5 fruit fly cellular contexts compared by ENCODE assay signal in the genomic region with DNA sequence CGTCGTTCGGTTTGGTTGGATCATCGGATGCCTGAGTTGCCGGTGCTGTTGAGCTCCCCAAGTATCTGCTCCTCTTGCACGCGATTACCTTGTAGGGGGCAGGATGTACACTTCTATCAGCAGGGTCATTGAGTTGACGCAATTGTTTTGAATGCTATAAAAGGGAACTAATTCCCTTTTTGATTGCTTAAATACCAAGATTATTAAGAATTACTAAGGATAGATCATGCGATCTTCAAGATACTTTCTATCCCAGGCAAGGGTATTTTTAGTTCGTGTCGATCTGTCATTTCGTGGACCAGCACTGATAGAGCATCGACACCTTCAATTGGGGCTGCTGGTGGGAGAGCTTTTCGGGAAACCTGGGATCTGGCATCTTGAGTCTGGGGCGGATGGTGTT.
A peak's percentile ranks its signal among the peaks of the same experiment; 100 is the strongest.
TF ChIP-seq lines count a peak whose summit lies in the region.

No protein-coding gene starts in this region.

- no peak for TF ChIP-seq CTCF in whole organism, embryonic (GFP tag; optimal IDR thresholded peaks at IDR 0.05; lab: Kevin White, UChicago)

TF ChIP-seq in whole organism, 6 proteins besides CTCF, POLR2A, EP300 and RAD21:
- no peak for TF ChIP-seq Dll (optimal IDR thresholded peaks at IDR 0.05; lab: Kevin White, UChicago)
- TF ChIP-seq usp (GFP tag; optimal IDR thresholded peaks at IDR 0.05; lab: Kevin White, UChicago) = no peak
- TF ChIP-seq EcR (GFP tag; optimal IDR thresholded peaks at IDR 0.05; lab: Kevin White, UChicago) = peak in 1 of 2 experiments; percentile 47
- peak; percentile 62 for TF ChIP-seq pan (optimal IDR thresholded peaks at IDR 0.05; lab: Kevin White, UChicago)
- TF ChIP-seq psq (optimal IDR thresholded peaks at IDR 0.05; lab: Kevin White, UChicago) = no peak
- no peak for TF ChIP-seq CG8478 (optimal IDR thresholded peaks at IDR 0.05; lab: Kevin White, UChicago)

TF ChIP-seq in whole organism, embryonic, 481 proteins besides CTCF, POLR2A, EP300 and RAD21:
- TF ChIP-seq oc (tag; optimal IDR thresholded peaks at IDR 0.05; lab: Kevin White, UChicago) (no peak), Gsc (GFP tag; IDR thresholded peaks at IDR 0.05; lab: Robert Waterston, UW) (no peak), CG7963 (GFP tag; IDR thresholded peaks at IDR 0.05; lab: Robert Waterston, UW; ENCODE audit: partially characterized antibody) (no peak), nom (GFP tag; optimal IDR thresholded peaks at IDR 0.05; lab: Kevin White, UChicago) (peak; percentile 25), BEAF-32 (GFP tag; optimal IDR thresholded peaks at IDR 0.05; lab: Kevin White, UChicago) (no peak), lbe (GFP tag; optimal IDR thresholded peaks at IDR 0.05; lab: Kevin White, UChicago) (peak; percentile 29), bsh (GFP tag; optimal IDR thresholded peaks at IDR 0.05; lab: Kevin White, UChicago) (peak in 1 of 2 experiments; percentile 22), Dp (GFP tag; optimal IDR thresholded peaks at IDR 0.05; lab: Kevin White, UChicago) (no peak), cg (GFP tag; optimal IDR thresholded peaks at IDR 0.05; lab: Kevin White, UChicago) (no peak), Sry-β (GFP tag; optimal IDR thresholded peaks at IDR 0.05; lab: Kevin White, UChicago) (no peak), Hsf (GFP tag; optimal IDR thresholded peaks at IDR 0.05; lab: Kevin White, UChicago) (no peak), lilli (GFP tag; optimal IDR thresholded peaks at IDR 0.05; lab: Kevin White, UChicago) (no peak), CG15269 (tag; optimal IDR thresholded peaks at IDR 0.05; lab: Kevin White, UChicago) (no peak), Drgx (GFP tag; IDR thresholded peaks at IDR 0.05; lab: Robert Waterston, UW) (0 out of 2 replicates have a peak, but pooled peaks have one; percentile 35), hth (optimal IDR thresholded peaks at IDR 0.05; lab: Kevin White, UChicago) (no peak), dysf (GFP tag; IDR thresholded peaks at IDR 0.05; lab: Robert Waterston, UW) (no peak), row (GFP tag; IDR thresholded peaks at IDR 0.05; lab: Robert Waterston, UW) (0 out of 3 replicates have a peak, but pooled peaks have one; percentile 7), D19A (tag; optimal IDR thresholded peaks at IDR 0.05; lab: Kevin White, UChicago) (peak; percentile 78), CG10321 (GFP tag; IDR thresholded peaks at IDR 0.05; lab: Robert Waterston, UW) (no peak)

TF ChIP-seq in whole organism, prepupa, 60 proteins besides CTCF, POLR2A, EP300 and RAD21 (continues in another document):
- TF ChIP-seq CG6163 (GFP tag; IDR thresholded peaks at IDR 0.05; lab: Robert Waterston, UW) (peak; percentile 92), fd85E (GFP tag; optimal IDR thresholded peaks at IDR 0.05; lab: Kevin White, UChicago) (peak; percentile 40), salr (GFP tag; optimal IDR thresholded peaks at IDR 0.05; lab: Kevin White, UChicago) (peak; percentile 25 to 80), ss (GFP tag; optimal IDR thresholded peaks at IDR 0.05; lab: Kevin White, UChicago) (peak; percentile 87 to 96), Met (GFP tag; optimal IDR thresholded peaks at IDR 0.05; lab: Kevin White, UChicago) (peak; percentile 81), vri (GFP tag; optimal IDR thresholded peaks at IDR 0.05; lab: Kevin White, UChicago) (peak; percentile 47), CG4318 (GFP tag; optimal IDR thresholded peaks at IDR 0.05; lab: Kevin White, UChicago) (no peak), CG11294 (GFP tag; IDR thresholded peaks at IDR 0.05; lab: Robert Waterston, UW) (peak; percentile 22; the same call in 1 of the 2 replicates), CG8319 (GFP tag; optimal IDR thresholded peaks at IDR 0.05; lab: Kevin White, UChicago) (peak; percentile 63), CG15336 (GFP tag; IDR thresholded peaks at IDR 0.05; lab: Robert Waterston, UW) (peak; percentile 35; the same call in 1 of the 2 replicates), fd59A (GFP tag; optimal IDR thresholded peaks at IDR 0.05; lab: Kevin White, UChicago) (peak; percentile 85), fkh (GFP tag; optimal IDR thresholded peaks at IDR 0.05; lab: Kevin White, UChicago) (no peak), cyc (GFP tag; optimal IDR thresholded peaks at IDR 0.05; lab: Kevin White, UChicago) (peak; percentile 79), CG32006 (GFP tag; optimal IDR thresholded peaks at IDR 0.05; lab: Kevin White, UChicago) (peak; percentile 43), CG10669 (GFP tag; optimal IDR thresholded peaks at IDR 0.05; lab: Kevin White, UChicago) (peak; percentile 87), topi (GFP tag; optimal IDR thresholded peaks at IDR 0.05; lab: Kevin White, UChicago) (peak; percentile 79), Eip78C (GFP tag; lab: Kevin White, UChicago) (peak; percentile 95), Hr4 (GFP tag; optimal IDR thresholded peaks at IDR 0.05; lab: Kevin White, UChicago) (peak; percentile 33), CG8119 (GFP tag; IDR thresholded peaks at IDR 0.05; lab: Robert Waterston, UW) (no peak; the same call in 1 of the 3 replicates), CG9139 (GFP tag; optimal IDR thresholded peaks at IDR 0.05; lab: Kevin White, UChicago) (peak; percentile 64), Ets96B (tag; optimal IDR thresholded peaks at IDR 0.05; lab: Kevin White, UChicago) (peak; percentile 92)

TF ChIP-seq in whole organism, pupa, 21 proteins besides CTCF, POLR2A, EP300 and RAD21:
- TF ChIP-seq CG10348 (GFP tag; IDR thresholded peaks at IDR 0.05; lab: Robert Waterston, UW) (no peak), CG15710 (tag; optimal IDR thresholded peaks at IDR 0.05; lab: Kevin White, UChicago) (peak; percentile 88), gl (tag; optimal IDR thresholded peaks at IDR 0.05; lab: Kevin White, UChicago) (peak; percentile 78), rn (GFP tag; IDR thresholded peaks at IDR 0.05; lab: Robert Waterston, UW) (no peak), CG17806 (tag; optimal IDR thresholded peaks at IDR 0.05; lab: Kevin White, UChicago) (peak; percentile 90), D1 (tag; optimal IDR thresholded peaks at IDR 0.05; lab: Kevin White, UChicago) (peak; percentile 69), Pif1A (GFP tag; optimal IDR thresholded peaks at IDR 0.05; lab: Kevin White, UChicago) (peak; percentile 83), CG32121 (GFP tag; IDR thresholded peaks at IDR 0.05; lab: Robert Waterston, UW) (no peak), Ets98B (GFP tag; IDR thresholded peaks at IDR 0.05; lab: Robert Waterston, UW) (peak; percentile 35; the same call in 1 of the 2 replicates), CG8159 (tag; optimal IDR thresholded peaks at IDR 0.05; lab: Kevin White, UChicago) (peak; percentile 92), Snoo (tag; optimal IDR thresholded peaks at IDR 0.05; lab: Kevin White, UChicago) (peak; percentile 78), CG13204 (GFP tag; optimal IDR thresholded peaks at IDR 0.05; lab: Kevin White, UChicago) (no peak), CG4496 (GFP tag; IDR thresholded peaks at IDR 0.05; lab: Robert Waterston, UW) (peak; percentile 77), CG12605 (GFP tag; IDR thresholded peaks at IDR 0.05; lab: Robert Waterston, UW) (0 out of 2 replicates have a peak, but pooled peaks have one; percentile 38), fd96Ca (GFP tag; IDR thresholded peaks at IDR 0.05; lab: Robert Waterston, UW) (peak; percentile 69; the same call in 2 of the 3 replicates), EcR (GFP tag; optimal IDR thresholded peaks at IDR 0.05; lab: Kevin White, UChicago) (peak; percentile 86), CG14655 (GFP tag; optimal IDR thresholded peaks at IDR 0.05; lab: Kevin White, UChicago) (peak; percentile 74), CG9948 (tag; optimal IDR thresholded peaks at IDR 0.05; lab: Kevin White, UChicago) (peak; percentile 83), CG34367 (tag; optimal IDR thresholded peaks at IDR 0.05; lab: Kevin White, UChicago) (peak; percentile 88), Pif1B (GFP tag; optimal IDR thresholded peaks at IDR 0.05; lab: Kevin White, UChicago) (peak; percentile 67), CG8301 (tag; optimal IDR thresholded peaks at IDR 0.05; lab: Kevin White, UChicago) (peak; percentile 45)

TF ChIP-seq in whole organism, wandering third instar larva, 38 proteins besides CTCF, POLR2A, EP300 and RAD21 (continues in another document):
- TF ChIP-seq lola (GFP tag; optimal IDR thresholded peaks at IDR 0.05; lab: Kevin White, UChicago) (no peak), woc (GFP tag; optimal IDR thresholded peaks at IDR 0.05; lab: Kevin White, UChicago) (peak; percentile 82), CrebA (GFP tag; optimal IDR thresholded peaks at IDR 0.05; lab: Kevin White, UChicago; ENCODE audit: borderline replicate concordance) (no peak), Dif (GFP tag; optimal IDR thresholded peaks at IDR 0.05; lab: Kevin White, UChicago; ENCODE audit: partially characterized antibody) (no peak), ey (GFP tag; optimal IDR thresholded peaks at IDR 0.05; lab: Kevin White, UChicago) (peak; percentile 80), Abd-B (GFP tag; optimal IDR thresholded peaks at IDR 0.05; lab: Kevin White, UChicago) (no peak), OdsH (GFP tag; optimal IDR thresholded peaks at IDR 0.05; lab: Kevin White, UChicago) (peak; percentile 78), Hnf4 (GFP tag; optimal IDR thresholded peaks at IDR 0.05; lab: Kevin White, UChicago) (peak; percentile 60), Jra (GFP tag; optimal IDR thresholded peaks at IDR 0.05; lab: Kevin White, UChicago) (no peak), psq (GFP tag; optimal IDR thresholded peaks at IDR 0.05; lab: Kevin White, UChicago) (peak; percentile 45), Hr78 (GFP tag; optimal IDR thresholded peaks at IDR 0.05; lab: Kevin White, UChicago) (no peak), N (GFP tag; optimal IDR thresholded peaks at IDR 0.05; lab: Kevin White, UChicago) (no peak), sv (GFP tag; optimal IDR thresholded peaks at IDR 0.05; lab: Kevin White, UChicago) (no peak), foxo (GFP tag; optimal IDR thresholded peaks at IDR 0.05; lab: Kevin White, UChicago) (peak in 1 of 2 experiments; percentile 68), HLH106 (tag; optimal IDR thresholded peaks at IDR 0.05; lab: Kevin White, UChicago) (peak; percentile 88), h (GFP tag; optimal IDR thresholded peaks at IDR 0.05; lab: Kevin White, UChicago) (peak; percentile 88), pan (optimal IDR thresholded peaks at IDR 0.05; lab: Kevin White, UChicago) (no peak), GATAd (GFP tag; optimal IDR thresholded peaks at IDR 0.05; lab: Kevin White, UChicago) (no peak), usp (GFP tag; optimal IDR thresholded peaks at IDR 0.05; lab: Kevin White, UChicago) (no peak), Vsx2 (GFP tag; optimal IDR thresholded peaks at IDR 0.05; lab: Kevin White, UChicago; ENCODE audit: partially characterized antibody) (no peak), CG9705 (GFP tag; optimal IDR thresholded peaks at IDR 0.05; lab: Kevin White, UChicago) (peak; percentile 22), Hr83 (GFP tag; optimal IDR thresholded peaks at IDR 0.05; lab: Kevin White, UChicago; ENCODE audit: poor library complexity, severe bottlenecking) (no peak), dl (GFP tag; optimal IDR thresholded peaks at IDR 0.05; lab: Kevin White, UChicago; ENCODE audit: insufficient read depth in 1 of 2, partially characterized antibody in 2 of 2) (no peak), dsf (GFP tag; optimal IDR thresholded peaks at IDR 0.05; lab: Kevin White, UChicago; ENCODE audit: borderline replicate concordance) (no peak), jim (GFP tag; optimal IDR thresholded peaks at IDR 0.05; lab: Kevin White, UChicago) (no peak), tai (GFP tag; optimal IDR thresholded peaks at IDR 0.05; lab: Kevin White, UChicago) (no peak)
